Worm (Caenorhabditis elegans): Measurements from ENCODE around the gene gsto-2.

gsto-2 gene

ce11 chrIII:8577534-8577933, 23.0 kb downstream of the gsto-2 start:
- no peak for TF ChIP-seq ets-7 (tag; optimal IDR thresholded peaks at IDR 0.05)
- TF ChIP-seq hmg-4 (GFP tag; optimal IDR thresholded peaks at IDR 0.05) = no peak

- TF ChIP-seq ceh-13 (GFP tag; optimal IDR thresholded peaks at IDR 0.05) (no peak), tbx-11 (GFP tag; IDR thresholded peaks at IDR 0.05) (no peak), pes-1 (GFP tag; IDR thresholded peaks at IDR 0.05) (no peak), sea-1 (GFP tag; conservative IDR thresholded peaks at IDR 0.05) (no peak), ceh-36 (tag; optimal IDR thresholded peaks at IDR 0.05) (no peak), scrt-1 (GFP tag; IDR thresholded peaks at IDR 0.05) (no peak), hmbx-1 (tag; optimal IDR thresholded peaks at IDR 0.05) (no peak), flt-1 (GFP tag; IDR thresholded peaks at IDR 0.05) (no peak), ets-7 (tag; optimal IDR thresholded peaks at IDR 0.05) (no peak), ama-1 (optimal IDR thresholded peaks at IDR 0.05) (no peak)
Observed at ce11 chrIII:8578381-8578780, 23.8 kb downstream of the gsto-2 start.

ce11 chrIII:8579367-8579766, 24.8 kb downstream of the gsto-2 start:
- TF ChIP-seq hnd-1 (tag; optimal IDR thresholded peaks at IDR 0.05) (no peak), F13C5.2 (tag; optimal IDR thresholded peaks at IDR 0.05) (no peak), tbx-37 (GFP tag; conservative IDR thresholded peaks at IDR 0.05) (no peak), pes-1 (GFP tag; IDR thresholded peaks at IDR 0.05) (no peak), scrt-1 (GFP tag; IDR thresholded peaks at IDR 0.05) (no peak), tra-4 (tag; optimal IDR thresholded peaks at IDR 0.05) (no peak), sea-1 (GFP tag; conservative IDR thresholded peaks at IDR 0.05) (no peak), aly-1 (tag; optimal IDR thresholded peaks at IDR 0.05) (no peak), hmg-4 (GFP tag; optimal IDR thresholded peaks at IDR 0.05) (no peak), B0310.2 (tag; optimal IDR thresholded peaks at IDR 0.05) (no peak), flt-1 (GFP tag; IDR thresholded peaks at IDR 0.05) (no peak), ceh-13 (GFP tag; optimal IDR thresholded peaks at IDR 0.05) (no peak), ets-7 (tag; optimal IDR thresholded peaks at IDR 0.05) (no peak), tbx-11 (GFP tag; IDR thresholded peaks at IDR 0.05) (no peak), hmbx-1 (tag; optimal IDR thresholded peaks at IDR 0.05) (no peak), ceh-36 (tag; optimal IDR thresholded peaks at IDR 0.05) (no peak), ama-1 (optimal IDR thresholded peaks at IDR 0.05) (no peak)

- no peak for TF ChIP-seq aly-1 (tag; optimal IDR thresholded peaks at IDR 0.05)
- no peak for TF ChIP-seq hnd-1 (tag; optimal IDR thresholded peaks at IDR 0.05)
- no peak for TF ChIP-seq sea-1 (GFP tag; conservative IDR thresholded peaks at IDR 0.05)
- TF ChIP-seq tbx-37 (GFP tag; conservative IDR thresholded peaks at IDR 0.05) = no peak
- no peak for TF ChIP-seq ets-7 (tag; optimal IDR thresholded peaks at IDR 0.05)
- no peak for TF ChIP-seq hmbx-1 (tag; optimal IDR thresholded peaks at IDR 0.05)
- TF ChIP-seq pes-1 (GFP tag; IDR thresholded peaks at IDR 0.05) = no peak
Observed at ce11 chrIII:8580802-8581201, 26.2 kb downstream of the gsto-2 start, which contains the start of gene doxa-1. TSS of gene doxa-1 (plus strand) at chrIII:8581102.

- no peak for TF ChIP-seq hmg-4 (GFP tag; optimal IDR thresholded peaks at IDR 0.05)
- no peak for TF ChIP-seq pes-1 (GFP tag; IDR thresholded peaks at IDR 0.05)
- TF ChIP-seq ceh-13 (GFP tag; optimal IDR thresholded peaks at IDR 0.05) = no peak
- TF ChIP-seq tbx-11 (GFP tag; IDR thresholded peaks at IDR 0.05) = no peak
- no peak for TF ChIP-seq ama-1 (optimal IDR thresholded peaks at IDR 0.05)
- no peak for TF ChIP-seq tbx-37 (GFP tag; conservative IDR thresholded peaks at IDR 0.05)
- no peak for TF ChIP-seq sea-1 (GFP tag; conservative IDR thresholded peaks at IDR 0.05)
- no peak for TF ChIP-seq ceh-36 (tag; optimal IDR thresholded peaks at IDR 0.05)
- no peak for TF ChIP-seq aly-1 (tag; optimal IDR thresholded peaks at IDR 0.05)
- no peak for TF ChIP-seq hnd-1 (tag; optimal IDR thresholded peaks at IDR 0.05)
- no peak for TF ChIP-seq scrt-1 (GFP tag; IDR thresholded peaks at IDR 0.05)
- no peak for TF ChIP-seq B0310.2 (tag; optimal IDR thresholded peaks at IDR 0.05)
- TF ChIP-seq F13C5.2 (tag; optimal IDR thresholded peaks at IDR 0.05) = no peak
- TF ChIP-seq tra-4 (tag; optimal IDR thresholded peaks at IDR 0.05) = no peak
Observed at ce11 chrIII:8588592-8589153, 34.1 kb downstream of the gsto-2 start, which contains the start of gene glr-1. TSS of gene glr-1 (minus strand) at chrIII:8588642.

ce11 chrIII:8589195-8589594, 34.6 kb downstream of the gsto-2 start, which contains the start of gene fip-3:
TSS of gene fip-3 (minus strand) at chrIII:8589488.
- TF ChIP-seq hnd-1 (tag; optimal IDR thresholded peaks at IDR 0.05) (no peak), scrt-1 (GFP tag; IDR thresholded peaks at IDR 0.05) (no peak), tra-4 (tag; optimal IDR thresholded peaks at IDR 0.05) (no peak), flt-1 (GFP tag; IDR thresholded peaks at IDR 0.05) (no peak), hmg-4 (GFP tag; optimal IDR thresholded peaks at IDR 0.05) (no peak), ceh-13 (GFP tag; optimal IDR thresholded peaks at IDR 0.05) (no peak), B0310.2 (tag; optimal IDR thresholded peaks at IDR 0.05) (no peak), ets-7 (tag; optimal IDR thresholded peaks at IDR 0.05) (no peak), sea-1 (GFP tag; conservative IDR thresholded peaks at IDR 0.05) (no peak), pes-1 (GFP tag; IDR thresholded peaks at IDR 0.05) (no peak)

ce11 chrIII:8590882-8591281, 36.3 kb downstream of the gsto-2 start, which contains the start of gene fipr-16:
TSS of gene fipr-16 (minus strand) at chrIII:8590982.
- TF ChIP-seq pes-1 (GFP tag; IDR thresholded peaks at IDR 0.05) (no peak), ama-1 (optimal IDR thresholded peaks at IDR 0.05) (no peak)

ce11 chrIII:8593620-8594019, 39.0 kb downstream of the gsto-2 start, which contains the start of gene C06E1.7:
TSS of gene C06E1.7 (minus strand) at chrIII:8593720.
- TF ChIP-seq hnd-1 (tag; optimal IDR thresholded peaks at IDR 0.05) = no peak
- no peak for TF ChIP-seq B0310.2 (tag; optimal IDR thresholded peaks at IDR 0.05)
- no peak for TF ChIP-seq ama-1 (optimal IDR thresholded peaks at IDR 0.05)
- TF ChIP-seq ceh-13 (GFP tag; optimal IDR thresholded peaks at IDR 0.05) = no peak
- TF ChIP-seq hmbx-1 (tag; optimal IDR thresholded peaks at IDR 0.05) = no peak
- no peak for TF ChIP-seq F13C5.2 (tag; optimal IDR thresholded peaks at IDR 0.05)
- no peak for TF ChIP-seq tbx-37 (GFP tag; conservative IDR thresholded peaks at IDR 0.05)
- TF ChIP-seq aly-1 (tag; optimal IDR thresholded peaks at IDR 0.05) = no peak
